Worm (Caenorhabditis elegans): ENCODE measurements around the gene C50E3.13.

Gene C50E3.13

ce11 chrV:7626550-7626949 is 2.5 kb upstream of the C50E3.13 start, which contains the start of gene F07C4.6:
Gene F07C4.6, plus strand, starts transcription at chrV:7626850.
- TF ChIP-seq unc-62 (GFP tag; optimal IDR thresholded peaks at IDR 0.05), result no peak

- no peak for TF ChIP-seq unc-62 (GFP tag; optimal IDR thresholded peaks at IDR 0.05)
Observed at ce11 chrV:7624652-7625051, 600 bp upstream of the C50E3.13 start, which contains the start of gene grsp-4. Gene grsp-4, plus strand, starts transcription at chrV:7624952.

- no peak for TF ChIP-seq unc-62 (GFP tag; optimal IDR thresholded peaks at IDR 0.05)
Observed at ce11 chrV:7622011-7622465, 2.0 kb downstream of the C50E3.13 start, which contains the start of gene C50E3.12. Gene C50E3.12, minus strand, starts transcription at chrV:7622061.

ce11 chrV:7618114-7618513 is 5.9 kb downstream of the C50E3.13 start, which contains the start of gene C50E3.15:
Gene C50E3.15, plus strand, starts transcription at chrV:7618414.
- no peak for TF ChIP-seq unc-62 (GFP tag; optimal IDR thresholded peaks at IDR 0.05)

- no peak for TF ChIP-seq unc-62 (GFP tag; optimal IDR thresholded peaks at IDR 0.05)
Observed at ce11 chrV:7612044-7612443, 12.0 kb downstream of the C50E3.13 start, which contains the start of gene clec-215. Gene clec-215, plus strand, starts transcription at chrV:7612344.

- TF ChIP-seq unc-62 (GFP tag; optimal IDR thresholded peaks at IDR 0.05), result no peak
Observed at ce11 chrV:7609698-7610420, 14.2 kb downstream of the C50E3.13 start, which contains the start of the genes folt-3 and clec-214. Gene folt-3, minus strand, starts transcription at chrV:7609748. Gene clec-214, plus strand, starts transcription at chrV:7610370.

ce11 chrV:7604858-7605257 is 19.2 kb downstream of the C50E3.13 start, which contains the start of gene clec-213:
Gene clec-213, plus strand, starts transcription at chrV:7605158.
- no peak for TF ChIP-seq unc-62 (GFP tag; optimal IDR thresholded peaks at IDR 0.05)

- no peak for TF ChIP-seq unc-62 (GFP tag; optimal IDR thresholded peaks at IDR 0.05)
Observed at ce11 chrV:7603404-7603803, 20.6 kb downstream of the C50E3.13 start, which contains the start of gene C50E3.11. Gene C50E3.11, minus strand, starts transcription at chrV:7603486.

ce11 chrV:7601443-7601842 is 22.6 kb downstream of the C50E3.13 start, which contains the start of gene scl-26:
Gene scl-26, minus strand, starts transcription at chrV:7601543.
- TF ChIP-seq unc-62 (GFP tag; optimal IDR thresholded peaks at IDR 0.05), result no peak

- TF ChIP-seq unc-62 (GFP tag; optimal IDR thresholded peaks at IDR 0.05), result no peak
Observed at ce11 chrV:7600149-7600548, 23.9 kb downstream of the C50E3.13 start, which contains the start of gene C50E3.9. Gene C50E3.9, minus strand, starts transcription at chrV:7600249.

- no peak for TF ChIP-seq unc-62 (GFP tag; optimal IDR thresholded peaks at IDR 0.05)
Observed at ce11 chrV:7598269-7598668, 25.8 kb downstream of the C50E3.13 start, which contains the start of gene C50E3.7. Gene C50E3.7, minus strand, starts transcription at chrV:7598369.

ce11 chrV:7595132-7595531 is 28.9 kb downstream of the C50E3.13 start:
- TF ChIP-seq unc-62 (GFP tag; optimal IDR thresholded peaks at IDR 0.05), result no peak

- TF ChIP-seq unc-62 (GFP tag; optimal IDR thresholded peaks at IDR 0.05), result no peak
Observed at ce11 chrV:7590454-7590853, 33.6 kb downstream of the C50E3.13 start, which contains the start of gene C50E3.6. Gene C50E3.6, minus strand, starts transcription at chrV:7590554.

ce11 chrV:7587637-7588036 is 36.4 kb downstream of the C50E3.13 start, which contains the start of the genes F19F10.11 and C50E3.5:
Gene F19F10.11, minus strand, starts transcription at chrV:7587704.
Gene C50E3.5, plus strand, starts transcription at chrV:7587996.
- no peak for TF ChIP-seq unc-62 (GFP tag; optimal IDR thresholded peaks at IDR 0.05)

- TF ChIP-seq unc-62 (GFP tag; optimal IDR thresholded peaks at IDR 0.05), result no peak
Observed at ce11 chrV:7580378-7580777, 43.7 kb downstream of the C50E3.13 start, which contains the start of gene ets-6. Gene ets-6, minus strand, starts transcription at chrV:7580546.

- no peak for TF ChIP-seq unc-62 (GFP tag; optimal IDR thresholded peaks at IDR 0.05)
Observed at ce11 chrV:7575563-7575962, 48.5 kb downstream of the C50E3.13 start, which contains the start of the genes snu-66 and ints-9. Gene snu-66, minus strand, starts transcription at chrV:7575670. Gene ints-9, plus strand, starts transcription at chrV:7575802.

All from whole organism, dauer.